Fruit fly (Drosophila melanogaster) whole organism, embryonic: Measurements from ENCODE around the gene CG2747.

ENCODE experiments used
- Ada2b ChIP-seq: fragments of 200-800 bp; sonication (Bioruptor generic); IDR thresholded peaks from 2 replicates; pipeline ENCODE4 v1.3.6; 2022; ENCODE audit warnings: missing biosample characterization, missing genetic modification characterization
- Antp ChIP-seq: fragments of 200-800 bp; sonication (Bioruptor generic); optimal IDR thresholded peaks from 3 replicates; lab custom pipeline; 2016; ENCODE audit warnings: missing biosample characterization, missing genetic modification characterization
- Atf-2 ChIP-seq: fragments of 200-800 bp; sonication (Bioruptor generic); optimal IDR thresholded peaks from 2 replicates; lab custom pipeline; 2016; ENCODE audit warnings: missing biosample characterization, missing genetic modification characterization
- BtbVII ChIP-seq: fragments of 200-800 bp; sonication (Bioruptor generic); optimal IDR thresholded peaks from 3 replicates; lab custom pipeline; 2017; ENCODE audit warnings: missing biosample characterization, mild to moderate bottlenecking, missing genetic modification characterization
- C15 ChIP-seq: fragments of 200-800 bp; sonication (Bioruptor generic); IDR thresholded peaks from 3 replicates; pipeline ENCODE4 v1.3.6; 2022; ENCODE audit warnings: missing biosample characterization, missing genetic modification characterization
- CG12299 ChIP-seq: fragments of 200-800 bp; sonication (Bioruptor generic); optimal IDR thresholded peaks from 2 replicates; lab custom pipeline; 2018; ENCODE audit warnings: missing biosample characterization, mild to moderate bottlenecking, missing genetic modification characterization
- CG12391 ChIP-seq: fragments of 200-800 bp; sonication (Bioruptor generic); optimal IDR thresholded peaks from 3 replicates; lab custom pipeline; 2018; ENCODE audit warnings: missing biosample characterization, mild to moderate bottlenecking, missing genetic modification characterization, moderate library complexity
- CG12744 ChIP-seq: fragments of 200-800 bp; sonication (Bioruptor generic); optimal IDR thresholded peaks from 2 replicates; lab custom pipeline; 2016; ENCODE audit warnings: missing biosample characterization, missing genetic modification characterization
- CG14441 ChIP-seq: fragments of 200-800 bp; sonication (Bioruptor generic); IDR thresholded peaks from 2 replicates; pipeline ENCODE4 v1.3.6; 2022; ENCODE audit warnings: missing biosample characterization, missing genetic modification characterization
- CG15269 ChIP-seq: fragments of 200-800 bp; sonication (Bioruptor generic); optimal IDR thresholded peaks from 2 replicates; lab custom pipeline; 2018; ENCODE audit warnings: missing biosample characterization, mild to moderate bottlenecking, missing genetic modification characterization, moderate library complexity
- CG16815 ChIP-seq: fragments of 200-800 bp; sonication (Bioruptor generic); optimal IDR thresholded peaks from 3 replicates; lab custom pipeline; 2017; ENCODE audit warnings: missing biosample characterization, mild to moderate bottlenecking, missing genetic modification characterization
- CG18011 ChIP-seq: fragments of 200-800 bp; sonication (Bioruptor generic); optimal IDR thresholded peaks from 2 replicates; lab custom pipeline; 2017; ENCODE audit warnings: missing biosample characterization, missing genetic modification characterization, mild to moderate bottlenecking, moderate library complexity, missing genotype
- CG1832 ChIP-seq: fragments of 200-800 bp; sonication (Bioruptor generic); optimal IDR thresholded peaks from 2 replicates; lab custom pipeline; 2017; ENCODE audit warnings: missing biosample characterization, mild to moderate bottlenecking, missing genetic modification characterization, inconsistent platforms
- CG18619 ChIP-seq: fragments of 200-800 bp; sonication (Bioruptor generic); optimal IDR thresholded peaks from 3 replicates; lab custom pipeline; 2017; ENCODE audit warnings: missing biosample characterization, mild to moderate bottlenecking, missing genetic modification characterization
- CG2199 ChIP-seq: fragments of 200-800 bp; sonication (Bioruptor generic); IDR thresholded peaks from 3 replicates; pipeline ENCODE4 v1.3.6; 2022; ENCODE audit warnings: missing biosample characterization, missing genetic modification characterization
- CG33213 ChIP-seq: fragments of 200-800 bp; sonication (Bioruptor generic); optimal IDR thresholded peaks from 3 replicates; lab custom pipeline; 2016; ENCODE audit warnings: missing biosample characterization, missing genetic modification characterization
- CG3995 ChIP-seq: fragments of 200-800 bp; sonication (Bioruptor generic); optimal IDR thresholded peaks from 3 replicates; lab custom pipeline; 2016; ENCODE audit warnings: missing biosample characterization, missing genetic modification characterization
- CG5180 ChIP-seq: fragments of 200-800 bp; sonication (Bioruptor generic); optimal IDR thresholded peaks from 3 replicates; lab custom pipeline; 2017; ENCODE audit warnings: missing biosample characterization, missing genetic modification characterization, mild to moderate bottlenecking, moderate library complexity, missing genetic modification reagents
- CG6175 ChIP-seq: fragments of 200-800 bp; sonication (Bioruptor generic); IDR thresholded peaks from 3 replicates; pipeline ENCODE4 v1.3.6; 2022; ENCODE audit warnings: missing biosample characterization, missing genetic modification characterization
- CG6254 ChIP-seq: fragments of 200-800 bp; sonication (Bioruptor generic); optimal IDR thresholded peaks from 3 replicates; lab custom pipeline; 2017; ENCODE audit warnings: mild to moderate bottlenecking, missing biosample characterization, missing genetic modification reagents, missing genetic modification characterization
- CG9797 ChIP-seq: fragments of 200-800 bp; sonication (Bioruptor generic); optimal IDR thresholded peaks from 3 replicates; lab custom pipeline; 2018; ENCODE audit warnings: missing biosample characterization, mild to moderate bottlenecking, missing genetic modification characterization
- CTCF ChIP-seq: fragments of 200-800 bp; sonication (Bioruptor generic); optimal IDR thresholded peaks from 2 replicates; lab custom pipeline; 2017; ENCODE audit warnings: missing biosample characterization, mild to moderate bottlenecking, missing genetic modification characterization, moderate library complexity
- D19B ChIP-seq: fragments of 200-800 bp; sonication (Bioruptor generic); optimal IDR thresholded peaks from 2 replicates; lab custom pipeline; 2017; ENCODE audit warnings: missing biosample characterization, mild to moderate bottlenecking, missing genetic modification characterization
- Dek ChIP-seq: fragments of 200-800 bp; sonication (Bioruptor generic); optimal IDR thresholded peaks from 3 replicates; lab custom pipeline; 2019; ENCODE audit warnings: missing biosample characterization, mild to moderate bottlenecking, missing genetic modification characterization, moderate library complexity
- Dip2 ChIP-seq: fragments of 200-800 bp; sonication (Bioruptor generic); IDR thresholded peaks from 2 replicates; pipeline ENCODE4 v1.3.6; 2022; ENCODE audit warnings: missing biosample characterization, missing genetic modification characterization
- Max ChIP-seq: fragments of 200-800 bp; sonication (Bioruptor generic); optimal IDR thresholded peaks from 2 replicates; lab custom pipeline; 2016; ENCODE audit warnings: missing biosample characterization, mild to moderate bottlenecking, missing genetic modification characterization
- Med ChIP-seq: fragments of 200-800 bp; sonication (Bioruptor generic); peaks from one replicate; lab custom pipeline; 2016; ENCODE audit warnings: missing biosample characterization, missing genetic modification characterization, mild to moderate bottlenecking, inconsistent platforms, moderate library complexity
- Ptx1 ChIP-seq: fragments of 200-800 bp; sonication (Bioruptor generic); IDR thresholded peaks from 2 replicates; pipeline ENCODE4 v1.3.6; 2022; ENCODE audit warnings: missing biosample characterization, missing genetic modification characterization
- Rx ChIP-seq: fragments of 200-800 bp; sonication (Bioruptor generic); IDR thresholded peaks from 2 replicates; pipeline ENCODE4 v1.3.6; 2022; ENCODE audit warnings: missing biosample characterization, missing genetic modification characterization
- Ssrp ChIP-seq: fragments of 200-800 bp; sonication (Bioruptor generic); optimal IDR thresholded peaks from 2 replicates; lab custom pipeline; 2018; ENCODE audit warnings: missing biosample characterization, mild to moderate bottlenecking, missing genetic modification characterization, moderate library complexity
- Vsx1 ChIP-seq: fragments of 200-800 bp; sonication (Bioruptor generic); optimal IDR thresholded peaks from 2 replicates; lab custom pipeline; 2017; ENCODE audit warnings: missing biosample characterization, mild to moderate bottlenecking, missing genetic modification characterization, missing genetic modification reagents
- bsh ChIP-seq, 2 experiments: fragments of 200-800 bp; sonication (Bioruptor generic); optimal IDR thresholded peaks; 2 replicates each; lab custom pipeline; 2017 to 2018; ENCODE audit warnings: mild to moderate bottlenecking in 2 of 2, missing biosample characterization in 2 of 2, missing genetic modification characterization in 2 of 2, moderate library complexity in 1 of 2
- btn ChIP-seq: fragments of 200-800 bp; sonication (Bioruptor generic); optimal IDR thresholded peaks from 2 replicates; lab custom pipeline; 2016; ENCODE audit warnings: missing biosample characterization, missing genetic modification characterization
- crc ChIP-seq: fragments of 200-800 bp; sonication (Bioruptor generic); optimal IDR thresholded peaks from 2 replicates; lab custom pipeline; 2016; ENCODE audit warnings: missing biosample characterization, missing genetic modification characterization
- dati ChIP-seq: fragments of 200-800 bp; sonication (Bioruptor generic); IDR thresholded peaks from 2 replicates; pipeline ENCODE4 v1.3.6; 2022; ENCODE audit warnings: missing biosample characterization, missing genetic modification characterization
- esg ChIP-seq: fragments of 200-800 bp; sonication (Bioruptor generic); conservative IDR thresholded peaks from 2 replicates; pipeline ENCODE4 v1.3.6; 2022; ENCODE audit warnings: missing biosample characterization, missing genetic modification characterization
- h ChIP-seq: fragments of >200 bp; optimal IDR thresholded peaks from 2 replicates; lab custom pipeline; 2017
- insv ChIP-seq, 2 experiments: fragments of 200-800 bp; sonication (Bioruptor generic); optimal IDR thresholded peaks; 3 replicates each; lab custom pipeline; 2016 to 2018; ENCODE audit warnings: missing biosample characterization in 2 of 2, missing genetic modification characterization in 2 of 2
- lbe ChIP-seq: fragments of 200-800 bp; sonication (Bioruptor generic); optimal IDR thresholded peaks from 2 replicates; lab custom pipeline; 2016; ENCODE audit warnings: missing biosample characterization, mild to moderate bottlenecking, missing genetic modification characterization
- mam ChIP-seq: fragments of 200-800 bp; sonication (Bioruptor generic); optimal IDR thresholded peaks from 3 replicates; lab custom pipeline; 2016; ENCODE audit warnings: missing biosample characterization, missing genetic modification characterization
- mld ChIP-seq: fragments of 200-800 bp; sonication (Bioruptor generic); IDR thresholded peaks from 3 replicates; pipeline ENCODE4 v1.3.6; 2022; ENCODE audit warnings: missing biosample characterization, missing genetic modification characterization; ENCODE audit not compliant: partially characterized antibody
- nau ChIP-seq: fragments of 200-800 bp; sonication (Bioruptor generic); optimal IDR thresholded peaks from 3 replicates; lab custom pipeline; 2017; ENCODE audit warnings: missing biosample characterization, mild to moderate bottlenecking, missing genetic modification characterization, missing genetic modification reagents
- nerfin-1 ChIP-seq: fragments of 200-800 bp; sonication (Bioruptor generic); optimal IDR thresholded peaks from 3 replicates; lab custom pipeline; 2019; ENCODE audit warnings: missing biosample characterization, mild to moderate bottlenecking, missing genetic modification characterization, moderate library complexity
- pzg ChIP-seq: fragments of 200-800 bp; sonication (Bioruptor generic); optimal IDR thresholded peaks from 3 replicates; lab custom pipeline; 2018; ENCODE audit warnings: missing biosample characterization, mild to moderate bottlenecking, missing genetic modification characterization, moderate library complexity
- sc ChIP-seq, 3 experiments: fragments of >200 bp in 2 of 3; fragments of 200-800 bp in 1 of 3; sonication (Bioruptor generic) in 1 of 3; optimal IDR thresholded peaks; 2 replicates in 2 of 3; 3 replicates in 1 of 3; lab custom pipeline; 2017; ENCODE audit warnings: mild to moderate bottlenecking in 1 of 3, missing biosample characterization in 1 of 3, missing genetic modification characterization in 1 of 3, missing genetic modification reagents in 1 of 3
- seq ChIP-seq: fragments of 200-800 bp; sonication (Bioruptor generic); IDR thresholded peaks from 2 replicates; pipeline ENCODE4 v1.3.6; 2022; ENCODE audit warnings: missing biosample characterization, missing genetic modification characterization
- stwl ChIP-seq: fragments of 200-800 bp; sonication (Bioruptor generic); optimal IDR thresholded peaks from 3 replicates; lab custom pipeline; 2018; ENCODE audit warnings: missing biosample characterization, mild to moderate bottlenecking, missing genetic modification characterization, moderate library complexity
- tap ChIP-seq: fragments of 200-800 bp; optimal IDR thresholded peaks from 3 replicates; lab custom pipeline; 2019; ENCODE audit warnings: missing biosample characterization, mild to moderate bottlenecking, missing genetic modification characterization, moderate library complexity
- twi ChIP-seq: fragments of 200-800 bp; optimal IDR thresholded peaks from 2 replicates; lab custom pipeline; 2019; ENCODE audit warnings: missing biosample characterization, mild to moderate bottlenecking, missing genetic modification characterization, moderate library complexity
- zfh1 ChIP-seq: fragments of 200-800 bp; sonication (Bioruptor generic); IDR thresholded peaks from 3 replicates; pipeline ENCODE4 v1.3.6; 2022; ENCODE audit warnings: missing biosample characterization, missing genetic modification characterization

CG2747 gene

dm6 chr3R:8001074-8001669, 29.4 kb downstream of the CG2747 start, which contains the start of the genes Kmn2 and CG2698 (continued):
- peak; percentile 78 for TF ChIP-seq CG5180 (GFP tag; lab: Kevin White, UChicago)
- TF ChIP-seq CTCF: peak; percentile 29
- peak; percentile 98 for TF ChIP-seq zfh1 (GFP tag; lab: Robert Waterston, UW)
- TF ChIP-seq CG1832 (GFP tag; lab: Kevin White, UChicago): no peak
- TF ChIP-seq nerfin-1 (tag; lab: Kevin White, UChicago): peak; percentile 88
- TF ChIP-seq Rx (GFP tag; lab: Robert Waterston, UW): peak; percentile 96
- TF ChIP-seq sc (optimal IDR thresholded peaks at IDR 0.05; lab: Kevin White, UChicago): no peak
- peak; percentile 91 for TF ChIP-seq sc (GFP tag; optimal IDR thresholded peaks at IDR 0.05; lab: Kevin White, UChicago)
- peak; percentile 95 for TF ChIP-seq Ssrp (tag; lab: Kevin White, UChicago)
- peak; percentile 67 for TF ChIP-seq Dip2 (GFP tag; lab: Robert Waterston, UW)
- peak; percentile 82 for TF ChIP-seq CG18011 (GFP tag; lab: Kevin White, UChicago)
- peak; percentile 99 for TF ChIP-seq Ptx1 (GFP tag; lab: Robert Waterston, UW)
- TF ChIP-seq tap: peak; percentile 78
- peak; percentile 89 for TF ChIP-seq twi (tag; lab: Kevin White, UChicago)
- TF ChIP-seq CG12299 (tag; lab: Kevin White, UChicago): peak; percentile 89
- peak; percentile 94 for TF ChIP-seq CG18619 (GFP tag; lab: Kevin White, UChicago)
- TF ChIP-seq Ada2b (GFP tag; lab: Robert Waterston, UW): peak; percentile 96
- peak; percentile 80 to 96 for TF ChIP-seq bsh (GFP tag; optimal IDR thresholded peaks at IDR 0.05; lab: Kevin White, UChicago)
- TF ChIP-seq stwl (tag; lab: Kevin White, UChicago): peak; percentile 90
- TF ChIP-seq insv (GFP tag; optimal IDR thresholded peaks at IDR 0.05; lab: Kevin White, UChicago): peak in 1 of 2 experiments; percentile 72
- peak; percentile 31 for TF ChIP-seq CG33213 (GFP tag; lab: Kevin White, UChicago)
- TF ChIP-seq crc (GFP tag; lab: Kevin White, UChicago): peak; percentile 56
- peak; percentile 90 for TF ChIP-seq nau (GFP tag; lab: Kevin White, UChicago)
- peak; percentile 97 for TF ChIP-seq seq (GFP tag; lab: Robert Waterston, UW)
- TF ChIP-seq BtbVII (GFP tag; lab: Kevin White, UChicago): peak; percentile 92
- TF ChIP-seq CG6175 (GFP tag; lab: Robert Waterston, UW): peak; percentile 92
- TF ChIP-seq Vsx1: peak; percentile 81
- TF ChIP-seq mam (GFP tag; lab: Kevin White, UChicago): peak; percentile 86
- TF ChIP-seq C15: peak; percentile 96
- TF ChIP-seq esg (GFP tag; lab: Robert Waterston, UW): peak; percentile 98
- peak; percentile 62 for TF ChIP-seq pzg (GFP tag; lab: Kevin White, UChicago)
- peak; percentile 96 for TF ChIP-seq CG16815 (GFP tag; lab: Kevin White, UChicago)
- TF ChIP-seq CG2199: peak; percentile 94
- peak; percentile 98 for TF ChIP-seq CG14441 (GFP tag; lab: Robert Waterston, UW)
- no peak for TF ChIP-seq h
- TF ChIP-seq CG6254: peak; percentile 92
- TF ChIP-seq CG15269 (tag; lab: Kevin White, UChicago): peak; percentile 96
- TF ChIP-seq Antp (GFP tag; lab: Kevin White, UChicago): peak; percentile 71
- TF ChIP-seq Med: peak; percentile 97
- TF ChIP-seq dati (GFP tag; lab: Robert Waterston, UW): peak; percentile 86
- peak; percentile 69 for TF ChIP-seq CG3995 (GFP tag; lab: Kevin White, UChicago)
- TF ChIP-seq Atf-2 (GFP tag; lab: Kevin White, UChicago): peak; percentile 63
- TF ChIP-seq Dek: peak; percentile 95
- TF ChIP-seq CG12391 (tag; lab: Kevin White, UChicago): peak; percentile 97
- TF ChIP-seq Max (GFP tag; lab: Kevin White, UChicago): peak; percentile 96
- peak; percentile 52 for TF ChIP-seq CG9797 (GFP tag; lab: Kevin White, UChicago)
- no peak for TF ChIP-seq btn (GFP tag; lab: Kevin White, UChicago)
- TF ChIP-seq CG12744 (GFP tag; lab: Kevin White, UChicago): peak; percentile 73
- peak; percentile 85 for TF ChIP-seq D19B (GFP tag; lab: Kevin White, UChicago)
- no peak for TF ChIP-seq mld
- peak; percentile 92 for TF ChIP-seq lbe (GFP tag; lab: Kevin White, UChicago)
